Worm (Caenorhabditis elegans) whole organism, late embryonic: Measurements from ENCODE around the gene K06H7.2.

Experiments used
- T23F11.4 ChIP-seq: fragments of 200-800 bp; sonication (Bioruptor generic); optimal IDR thresholded peaks from 2 replicates; lab custom pipeline; 2018; ENCODE audit warnings: mild to moderate bottlenecking, missing genetic modification characterization, missing compliant biosample characterization
- Y22D7AL.16 ChIP-seq: sonication (generic microtip); optimal IDR thresholded peaks from 2 replicates; lab custom pipeline; 2016; ENCODE audit warnings: missing genetic modification characterization, missing compliant biosample characterization
- ahr-1 ChIP-seq: sonication (generic microtip); optimal IDR thresholded peaks from 2 replicates; lab custom pipeline; 2016; ENCODE audit warnings: missing genetic modification characterization, missing compliant biosample characterization
- ama-1 ChIP-seq: fragments of 150-350 bp; optimal IDR thresholded peaks from 2 replicates; lab custom pipeline; 2014
- ceh-34 ChIP-seq: sonication (generic microtip); optimal IDR thresholded peaks from 2 replicates; lab custom pipeline; 2016; ENCODE audit warnings: mild to moderate bottlenecking, missing genetic modification characterization, missing compliant biosample characterization
- ceh-6 ChIP-seq: fragments of 200-800 bp; sonication (Bioruptor generic); optimal IDR thresholded peaks from 2 replicates; lab custom pipeline; 2018; ENCODE audit warnings: mild to moderate bottlenecking, missing genetic modification characterization, missing compliant biosample characterization
- dmd-4 ChIP-seq: sonication (generic microtip); optimal IDR thresholded peaks from 2 replicates; lab custom pipeline; 2016; ENCODE audit warnings: borderline replicate concordance, missing genetic modification characterization, missing compliant biosample characterization
- mec-3 ChIP-seq: sonication (generic microtip); optimal IDR thresholded peaks from 2 replicates; lab custom pipeline; 2016; ENCODE audit warnings: borderline replicate concordance, missing genetic modification characterization, missing compliant biosample characterization
- nfya-1 ChIP-seq: sonication (generic microtip); optimal IDR thresholded peaks from 2 replicates; lab custom pipeline; 2017; ENCODE audit warnings: missing genetic modification characterization, mild to moderate bottlenecking, missing compliant biosample characterization, antibody characterized with exemption, moderate library complexity
- nhr-232 ChIP-seq: sonication (generic microtip); optimal IDR thresholded peaks from 2 replicates; lab custom pipeline; 2016; ENCODE audit warnings: missing genetic modification characterization, missing compliant biosample characterization
- pha-4 ChIP-seq: fragments of 150-350 bp; optimal IDR thresholded peaks from 2 replicates; lab custom pipeline; 2018; ENCODE audit warnings: missing biosample characterization, missing genetic modification reagents, missing genetic modification characterization
- pros-1 ChIP-seq: fragments of 150-350 bp; optimal IDR thresholded peaks from 2 replicates; lab custom pipeline; 2014; ENCODE audit warnings: missing biosample characterization, missing genetic modification reagents, missing genetic modification characterization
- sox-4 ChIP-seq: sonication (generic microtip); optimal IDR thresholded peaks from 2 replicates; lab custom pipeline; 2017; ENCODE audit warnings: mild to moderate bottlenecking, missing genetic modification characterization, inconsistent platforms, missing compliant biosample characterization

ce11 chrIII:8115877-8116276, 22.5 kb downstream of the K06H7.2 start:
- TF ChIP-seq nfya-1 (no peak), ceh-6 (GFP tag; lab: Kevin White, UChicago) (no peak), nhr-232 (tag; lab: Kevin White, UChicago) (no peak), sox-4 (no peak), pha-4 (no peak), ama-1 (no peak), ceh-34 (tag; lab: Kevin White, UChicago) (no peak), Y22D7AL.16 (tag; lab: Kevin White, UChicago) (no peak), pros-1 (tag; lab: Kevin White, UChicago) (no peak), mec-3 (tag; lab: Kevin White, UChicago) (no peak), dmd-4 (tag; lab: Kevin White, UChicago) (no peak), T23F11.4 (no peak), ahr-1 (no peak)
